Worm (Caenorhabditis elegans) whole organism, L4 larva: ENCODE results near the gene F07G6.12.
"Not testable (repeated sequence)": the region's sequence is repeated elsewhere in the genome, so short reads cannot be mapped to it uniquely, and the experiment has no call there.

ENCODE experiments used
- F49E8.2 ChIP-seq: sonication (generic microtip); optimal IDR thresholded peaks from 2 replicates; lab custom pipeline; 2016; ENCODE audit warnings: missing compliant biosample characterization, mild to moderate bottlenecking, missing genetic modification characterization, borderline replicate concordance
- T26A8.4 ChIP-seq: fragments of 200-800 bp; sonication (Bioruptor generic); IDR thresholded peaks from 2 replicates; pipeline ENCODE4 v1.3.6; 2022; ENCODE audit warnings: missing genetic modification characterization, missing compliant biosample characterization
- ZK337.2 ChIP-seq: fragments of 200-800 bp; sonication (Bioruptor generic); IDR thresholded peaks from 2 replicates; pipeline ENCODE4 v1.3.6; 2022; ENCODE audit warnings: missing genetic modification reagents, missing genetic modification characterization, missing compliant biosample characterization
- aly-2 ChIP-seq: sonication (generic microtip); optimal IDR thresholded peaks from 2 replicates; lab custom pipeline; 2018; ENCODE audit warnings: missing biosample characterization, missing genetic modification characterization
- attf-4 ChIP-seq: sonication (generic microtip); optimal IDR thresholded peaks from 3 replicates; lab custom pipeline; 2017; ENCODE audit warnings: missing biosample characterization, missing genetic modification characterization
- ceh-20 ChIP-seq: fragments of 200-800 bp; sonication (Bioruptor generic); IDR thresholded peaks from 2 replicates; pipeline ENCODE4 v1.3.6; 2022; ENCODE audit warnings: missing genetic modification reagents, missing genetic modification characterization, missing compliant biosample characterization
- ceh-28 ChIP-seq: fragments of 150-350 bp; optimal IDR thresholded peaks from 2 replicates; lab custom pipeline; 2014; ENCODE audit warnings: missing biosample characterization, missing genetic modification reagents, missing genetic modification characterization
- ceh-62 ChIP-seq: sonication (generic microtip); optimal IDR thresholded peaks from 2 replicates; lab custom pipeline; 2017; ENCODE audit warnings: missing biosample characterization, missing genetic modification characterization
- ceh-82 ChIP-seq: sonication (generic microtip); optimal IDR thresholded peaks from 2 replicates; lab custom pipeline; 2017; ENCODE audit warnings: missing biosample characterization, missing genetic modification characterization
- ces-1 ChIP-seq: fragments of 150-350 bp; sonication (generic microtip); optimal IDR thresholded peaks from 4 replicates; lab custom pipeline; 2014; ENCODE audit warnings: missing biosample characterization, missing genetic modification reagents, missing genetic modification characterization
- daf-8 ChIP-seq: fragments of 200-800 bp; sonication (Bioruptor generic); IDR thresholded peaks from 2 replicates; pipeline ENCODE4 v1.3.6; 2022; ENCODE audit warnings: missing genetic modification characterization, missing compliant biosample characterization
- dmd-8 ChIP-seq: fragments of 200-800 bp; sonication (Bioruptor generic); IDR thresholded peaks from 2 replicates; pipeline ENCODE4 v1.3.6; 2022; ENCODE audit warnings: missing genetic modification characterization, missing compliant biosample characterization
- egl-27 ChIP-seq: sonication (generic microtip); optimal IDR thresholded peaks from 3 replicates; lab custom pipeline; 2017; ENCODE audit warnings: missing biosample characterization, missing genetic modification reagents, missing genetic modification characterization
- egl-43 ChIP-seq: fragments of 200-800 bp; sonication (Bioruptor generic); IDR thresholded peaks from 2 replicates; pipeline ENCODE4 v1.3.6; 2022; ENCODE audit warnings: missing genetic modification reagents, missing genetic modification characterization, missing compliant biosample characterization
- fkh-10 ChIP-seq: fragments of 150-350 bp; optimal IDR thresholded peaks from 2 replicates; lab custom pipeline; 2014; ENCODE audit warnings: missing biosample characterization, missing genetic modification reagents, missing genetic modification characterization
- lir-3 ChIP-seq: sonication (generic microtip); optimal IDR thresholded peaks from 2 replicates; lab custom pipeline; 2016; ENCODE audit warnings: mild to moderate bottlenecking, missing genetic modification characterization, missing compliant biosample characterization
- lsy-2 ChIP-seq, 2 experiments: fragments of 150-350 bp in 1 of 2; sonication (generic microtip) in 1 of 2; optimal IDR thresholded peaks; 2 replicates each; lab custom pipeline; 2014 to 2017; ENCODE audit warnings: missing biosample characterization in 2 of 2, missing genetic modification characterization in 2 of 2
- mdl-1 ChIP-seq, 2 experiments: fragments of 150-350 bp in 1 of 2; sonication (generic microtip) in 1 of 2; optimal IDR thresholded peaks; 2 replicates each; lab custom pipeline; 2014 to 2017; ENCODE audit warnings: missing biosample characterization in 2 of 2, missing genetic modification characterization in 2 of 2
- mdt-29 ChIP-seq: fragments of 200-800 bp; sonication (Bioruptor generic); IDR thresholded peaks from 2 replicates; pipeline ENCODE4 v1.3.6; 2022; ENCODE audit warnings: missing genetic modification reagents, missing genetic modification characterization, missing compliant biosample characterization
- mep-1 ChIP-seq: fragments of 150-350 bp; sonication (generic microtip); optimal IDR thresholded peaks from 3 replicates; lab custom pipeline; 2014; ENCODE audit warnings: missing biosample characterization, missing genetic modification characterization
- nhr-102 ChIP-seq: sonication (generic microtip); optimal IDR thresholded peaks from 2 replicates; lab custom pipeline; 2016; ENCODE audit warnings: mild to moderate bottlenecking, missing genetic modification characterization, moderate library complexity, missing compliant biosample characterization
- nhr-11 ChIP-seq: fragments of 150-350 bp; optimal IDR thresholded peaks from 2 replicates; lab custom pipeline; 2014; ENCODE audit warnings: missing biosample characterization, missing genetic modification characterization
- nhr-76 ChIP-seq: fragments of 150-350 bp; optimal IDR thresholded peaks from 2 replicates; lab custom pipeline; 2014; ENCODE audit warnings: missing biosample characterization, missing genetic modification characterization
- nhr-77 ChIP-seq: fragments of 150-350 bp; optimal IDR thresholded peaks from 2 replicates; lab custom pipeline; 2014; ENCODE audit warnings: missing biosample characterization, missing genetic modification characterization
- pqm-1 ChIP-seq: sonication (generic microtip); optimal IDR thresholded peaks from 2 replicates; lab custom pipeline; 2017; ENCODE audit warnings: missing biosample characterization, missing genetic modification characterization
- sdz-12 ChIP-seq: fragments of 200-800 bp; sonication (Bioruptor generic); optimal IDR thresholded peaks from 2 replicates; lab custom pipeline; 2018; ENCODE audit warnings: mild to moderate bottlenecking, missing genetic modification characterization, missing compliant biosample characterization
- spr-1 ChIP-seq: sonication (generic microtip); optimal IDR thresholded peaks from 2 replicates; lab custom pipeline; 2016; ENCODE audit warnings: mild to moderate bottlenecking, missing genetic modification characterization, missing compliant biosample characterization
- tag-97 ChIP-seq: fragments of 200-800 bp; sonication (Bioruptor generic); IDR thresholded peaks from 2 replicates; pipeline ENCODE4 v1.3.6; 2022; ENCODE audit warnings: missing genetic modification characterization, missing compliant biosample characterization
- vab-7 ChIP-seq: fragments of 200-800 bp; sonication (Bioruptor generic); IDR thresholded peaks from 2 replicates; pipeline ENCODE4 v1.3.6; 2022; ENCODE audit warnings: missing genetic modification reagents, missing genetic modification characterization, missing compliant biosample characterization
- zag-1 ChIP-seq: fragments of 150-350 bp; optimal IDR thresholded peaks from 2 replicates; lab custom pipeline; 2014; ENCODE audit warnings: missing biosample characterization, missing genetic modification characterization
- zfp-2 ChIP-seq: sonication (generic microtip); optimal IDR thresholded peaks from 2 replicates; lab custom pipeline; 2016; ENCODE audit warnings: mild to moderate bottlenecking, missing genetic modification characterization, missing compliant biosample characterization
- ztf-11 ChIP-seq: fragments of 150-350 bp; optimal IDR thresholded peaks from 2 replicates; lab custom pipeline; 2014; ENCODE audit warnings: missing biosample characterization, missing genetic modification characterization

Gene F07G6.12

ce11 chrX:1735941-1736340, at the start of gene F07G6.12:
TSS of gene F07G6.12 (plus strand) at chrX:1736241.
- no peak for TF ChIP-seq fkh-10 (GFP tag; lab: Kevin White, UChicago)
- TF ChIP-seq attf-4: no peak
- no peak for TF ChIP-seq zfp-2
- TF ChIP-seq spr-1 (tag; lab: Kevin White, UChicago): no peak
- no peak for TF ChIP-seq aly-2 (tag; lab: Kevin White, UChicago)
- TF ChIP-seq F49E8.2 (tag; lab: Kevin White, UChicago): no peak
- TF ChIP-seq vab-7 (GFP tag; lab: Robert Waterston, UW): no peak
- no peak for TF ChIP-seq ztf-11 (tag; lab: Kevin White, UChicago)
- no peak for TF ChIP-seq sdz-12 (GFP tag; lab: Kevin White, UChicago)
- TF ChIP-seq egl-43 (GFP tag; lab: Robert Waterston, UW): no peak
- no peak for TF ChIP-seq ceh-20 (GFP tag; lab: Robert Waterston, UW)
- no peak for TF ChIP-seq nhr-11 (tag; lab: Kevin White, UChicago)
- no peak for TF ChIP-seq ZK337.2 (GFP tag; lab: Robert Waterston, UW)
- no peak for TF ChIP-seq ceh-62 (tag; lab: Kevin White, UChicago)
- no peak for TF ChIP-seq ceh-28 (tag; lab: Kevin White, UChicago)
- TF ChIP-seq zag-1: no peak
- TF ChIP-seq nhr-76 (tag; lab: Kevin White, UChicago): no peak

- not testable (repeated sequence) for TF ChIP-seq tag-97 (GFP tag; lab: Robert Waterston, UW); lir-3 (tag; lab: Kevin White, UChicago); nhr-77
These were observed 49.0 kb upstream of the F07G6.12 start, which contains the start of gene C36C9.11 for ce11 chrX:1687079-1687478. TSS of gene C36C9.11 (plus strand) at chrX:1687379.

- not testable (repeated sequence) for TF ChIP-seq zag-1; egl-27 (tag; lab: Kevin White, UChicago); dmd-8 (GFP tag; lab: Robert Waterston, UW)
These were observed 46.0 kb upstream of the F07G6.12 start, which contains the start of gene C36C9.12 for ce11 chrX:1689996-1690395. TSS of gene C36C9.12 (minus strand) at chrX:1690096.

ce11 chrX:1690894-1691293, 45.1 kb upstream of the F07G6.12 start, which contains the start of gene C36C9.6:
TSS of gene C36C9.6 (minus strand) at chrX:1690994.
- TF ChIP-seq mdl-1 (tag; optimal IDR thresholded peaks at IDR 0.05; lab: Kevin White, UChicago); daf-8 (GFP tag; lab: Robert Waterston, UW); nhr-102 (tag; lab: Kevin White, UChicago): not testable (repeated sequence)
- TF ChIP-seq, all 104 proteins: peak for 0; not testable (repeated sequence) for 104

- not testable (repeated sequence) for TF ChIP-seq sdz-12 (GFP tag; lab: Kevin White, UChicago); pqm-1 (tag; lab: Kevin White, UChicago); lsy-2 (tag; optimal IDR thresholded peaks at IDR 0.05; lab: Kevin White, UChicago)
- TF ChIP-seq, all 104 proteins: peak for 0; not testable (repeated sequence) for 104
These were observed 39.2 kb upstream of the F07G6.12 start, which contains the start of gene C36C9.4 for ce11 chrX:1696879-1697278. TSS of gene C36C9.4 (minus strand) at chrX:1696979.

ce11 chrX:1698476-1698875, 37.6 kb upstream of the F07G6.12 start:
- TF ChIP-seq mdt-29 (no peak), ceh-82 (tag; lab: Kevin White, UChicago) (no peak), T26A8.4 (GFP tag; lab: Robert Waterston, UW) (no peak), ces-1 (GFP tag; lab: Kevin White, UChicago) (no peak), mep-1 (tag; lab: Kevin White, UChicago) (no peak)
